Fruit fly (Drosophila melanogaster): ENCODE results near the gene CG10211.

DNA sequence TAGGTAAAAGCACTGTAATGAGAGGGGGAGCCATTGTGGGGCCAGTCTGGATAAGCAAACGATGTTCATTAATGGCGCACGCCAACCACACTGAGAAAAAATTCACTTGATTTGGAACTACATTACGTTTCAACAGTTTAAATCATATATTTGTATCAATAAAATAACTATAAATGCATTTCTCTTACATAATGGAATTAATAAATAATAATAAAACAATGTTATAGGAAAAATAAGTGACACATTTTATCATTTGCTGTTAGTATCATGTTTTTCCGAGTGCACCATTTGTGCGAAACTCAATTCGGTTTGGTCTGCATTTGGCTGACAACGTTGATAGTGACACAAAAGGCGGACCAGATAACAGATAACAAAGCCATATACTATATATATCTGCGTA is 31.5 kb downstream of the CG10211 start:
- TF ChIP-seq pdm3 (GFP tag; optimal IDR thresholded peaks at IDR 0.05) (no peak), spab (GFP tag; optimal IDR thresholded peaks at IDR 0.05) (no peak), CG6854 (GFP tag; optimal IDR thresholded peaks at IDR 0.05) (no peak), salr (GFP tag; optimal IDR thresholded peaks at IDR 0.05) (peak in 1 of 2 experiments; percentile 5)

Measured in whole organism, prepupa.